Worm (Caenorhabditis elegans): Measurements from ENCODE around the gene ttr-14.

- TF ChIP-seq ama-1 (optimal IDR thresholded peaks at IDR 0.05) (no peak), pha-4 (tag; optimal IDR thresholded peaks at IDR 0.05) (peak; percentile 92), nhr-237 (tag; optimal IDR thresholded peaks at IDR 0.05) (no peak), ZK546.5 (tag; optimal IDR thresholded peaks at IDR 0.05) (no peak), daf-12 (tag; optimal IDR thresholded peaks at IDR 0.05) (no peak), nhr-28 (tag; optimal IDR thresholded peaks at IDR 0.05) (no peak), ceh-9 (tag; optimal IDR thresholded peaks at IDR 0.05) (no peak), egl-27 (tag; optimal IDR thresholded peaks at IDR 0.05) (no peak), nfya-1 (tag; optimal IDR thresholded peaks at IDR 0.05; ENCODE audit: insufficient read depth) (no peak)
Observed at ce11 chrX:10766966-10767644, 20.2 kb upstream of the ttr-14 start.

All from whole organism, L3 larva.